Worm (Caenorhabditis elegans) whole organism, L1 larva: Measurements from ENCODE around the gene F02H6.2.

Experiments
- alr-1 ChIP-seq: fragments of 200-800 bp; sonication (Bioruptor generic); optimal IDR thresholded peaks from 2 replicates; lab custom pipeline; 2018; ENCODE audit warnings: borderline replicate concordance, mild to moderate bottlenecking, missing genetic modification characterization, missing compliant biosample characterization
- hpl-2 ChIP-seq: fragments of 150-350 bp; optimal IDR thresholded peaks from 2 replicates; lab custom pipeline; 2014; ENCODE audit warnings: missing biosample characterization, missing genetic modification reagents, missing genetic modification characterization
- mab-9 ChIP-seq: fragments of 200-800 bp; sonication (Bioruptor generic); IDR thresholded peaks from 2 replicates; pipeline ENCODE4 v1.3.6; 2022; ENCODE audit warnings: missing genetic modification reagents, missing genetic modification characterization, missing compliant biosample characterization
- skn-1 ChIP-seq: fragments of 150-350 bp; optimal IDR thresholded peaks from 2 replicates; lab custom pipeline; 2014; ENCODE audit warnings: missing biosample characterization, missing genetic modification characterization
- tbx-2 ChIP-seq: sonication (generic microtip); optimal IDR thresholded peaks from 2 replicates; lab custom pipeline; 2016; ENCODE audit warnings: missing genetic modification characterization, missing compliant biosample characterization
- unc-86 ChIP-seq: sonication (generic microtip); optimal IDR thresholded peaks from 2 replicates; lab custom pipeline; 2016; ENCODE audit warnings: missing genetic modification characterization, missing compliant biosample characterization

ce11 chrIV:14176373-14176772, 19.9 kb upstream of the F02H6.2 start, which contains the start of gene R05A10.3:
- TF ChIP-seq tbx-2 (tag; lab: Kevin White, UChicago) (no peak), alr-1 (no peak), mab-9 (no peak), skn-1 (tag; lab: Kevin White, UChicago) (no peak), unc-86 (tag; lab: Kevin White, UChicago) (no peak), hpl-2 (GFP tag; lab: Kevin White, UChicago) (no peak)
